Worm (Caenorhabditis elegans): Measurements from ENCODE around the gene F54F12.1.

The F54F12.1 gene

ce11 chrIII:13055342-13055741 lies at the start of gene F54F12.1:
F54F12.1 (minus strand) TSS chrIII:13055442.
- TF ChIP-seq C38D4.7 (GFP tag; optimal IDR thresholded peaks at IDR 0.05) (no peak), ahr-1 (tag; optimal IDR thresholded peaks at IDR 0.05) (no peak), ceh-6 (GFP tag; optimal IDR thresholded peaks at IDR 0.05) (no peak), C08G9.2 (tag; optimal IDR thresholded peaks at IDR 0.05) (no peak), odd-2 (tag; optimal IDR thresholded peaks at IDR 0.05) (no peak), pha-4 (tag; optimal IDR thresholded peaks at IDR 0.05) (no peak), fkh-6 (tag; optimal IDR thresholded peaks at IDR 0.05) (no peak), dve-1 (tag; optimal IDR thresholded peaks at IDR 0.05) (no peak), dmd-4 (tag; optimal IDR thresholded peaks at IDR 0.05; ENCODE audit: borderline replicate concordance) (no peak)

ce11 chrIII:13104410-13104809 lies 49.2 kb upstream of the F54F12.1 start:
- no peak for TF ChIP-seq unc-86 (tag; optimal IDR thresholded peaks at IDR 0.05)
- no peak for TF ChIP-seq ceh-22 (tag; optimal IDR thresholded peaks at IDR 0.05)
- no peak for TF ChIP-seq hlh-6 (tag; optimal IDR thresholded peaks at IDR 0.05)
- no peak for TF ChIP-seq odd-2 (tag; optimal IDR thresholded peaks at IDR 0.05)
- no peak for TF ChIP-seq ceh-24 (tag; optimal IDR thresholded peaks at IDR 0.05)
- TF ChIP-seq K09A11.1 (tag; optimal IDR thresholded peaks at IDR 0.05; ENCODE audit: insufficient read depth), result no peak
- TF ChIP-seq F13H6.1 (tag; optimal IDR thresholded peaks at IDR 0.05), result no peak
- no peak for TF ChIP-seq sox-4 (tag; optimal IDR thresholded peaks at IDR 0.05)

- no peak for TF ChIP-seq hlh-8 (tag; optimal IDR thresholded peaks at IDR 0.05)
- TF ChIP-seq ceh-24 (tag; optimal IDR thresholded peaks at IDR 0.05), result no peak
- TF ChIP-seq syd-9 (tag; optimal IDR thresholded peaks at IDR 0.05), result no peak
- TF ChIP-seq che-1 (tag; optimal IDR thresholded peaks at IDR 0.05), result no peak
- TF ChIP-seq ama-1 (optimal IDR thresholded peaks at IDR 0.05), result no peak
- TF ChIP-seq K02D7.2 (tag; optimal IDR thresholded peaks at IDR 0.05), result no peak
- no peak for TF ChIP-seq eyg-1 (tag; optimal IDR thresholded peaks at IDR 0.05)
- TF ChIP-seq elt-4 (tag; optimal IDR thresholded peaks at IDR 0.05), result no peak
- no peak for TF ChIP-seq ref-2 (tag; optimal IDR thresholded peaks at IDR 0.05)
- TF ChIP-seq K09A11.1 (tag; optimal IDR thresholded peaks at IDR 0.05; ENCODE audit: insufficient read depth), result no peak
- TF ChIP-seq sox-2 (GFP tag; IDR thresholded peaks at IDR 0.05), result no peak
- no peak for TF ChIP-seq fkh-10 (GFP tag; optimal IDR thresholded peaks at IDR 0.05)
These were observed 48.7 kb upstream of the F54F12.1 start for ce11 chrIII:13103980-13104379.

ce11 chrIII:13101070-13101469 lies 45.8 kb upstream of the F54F12.1 start:
- no peak for TF ChIP-seq sox-2 (GFP tag; IDR thresholded peaks at IDR 0.05)
- TF ChIP-seq ama-1 (optimal IDR thresholded peaks at IDR 0.05), result no peak
- no peak for TF ChIP-seq che-1 (tag; optimal IDR thresholded peaks at IDR 0.05)
- TF ChIP-seq fkh-10 (GFP tag; optimal IDR thresholded peaks at IDR 0.05), result no peak
- no peak for TF ChIP-seq eyg-1 (tag; optimal IDR thresholded peaks at IDR 0.05)
- no peak for TF ChIP-seq sdc-2 (tag; optimal IDR thresholded peaks at IDR 0.05)
- TF ChIP-seq hlh-13 (GFP tag; optimal IDR thresholded peaks at IDR 0.05), result no peak
- TF ChIP-seq unc-3 (GFP tag; conservative IDR thresholded peaks at IDR 0.05), result no peak
- TF ChIP-seq unc-3 (tag; optimal IDR thresholded peaks at IDR 0.05), result no peak
- TF ChIP-seq hlh-6 (tag; optimal IDR thresholded peaks at IDR 0.05), result no peak
- no peak for TF ChIP-seq elt-2 (tag; optimal IDR thresholded peaks at IDR 0.05)

ce11 chrIII:13099190-13099875 lies 44.1 kb upstream of the F54F12.1 start, which contains the start of gene pqn-83:
pqn-83 (minus strand) TSS chrIII:13099461.
- TF ChIP-seq nfya-1 (tag; optimal IDR thresholded peaks at IDR 0.05) (peak; percentile 82), sdc-2 (tag; optimal IDR thresholded peaks at IDR 0.05) (no peak)
